Worm (Caenorhabditis elegans) whole organism, mixed stage, embryonic: Measurements from ENCODE around the gene C17A2.4.
A peak's percentile ranks its signal among the peaks of the same experiment; 100 is the strongest.

Source experiments
- M03D4.4 ChIP-seq: sonication (generic microtip); optimal IDR thresholded peaks from 2 replicates; lab custom pipeline; 2017; ENCODE audit warnings: mild to moderate bottlenecking, missing genetic modification characterization, missing compliant biosample characterization
- bed-3 ChIP-seq: fragments of 200-800 bp; sonication (Bioruptor generic); optimal IDR thresholded peaks from 3 replicates; lab custom pipeline; 2018; ENCODE audit warnings: mild to moderate bottlenecking, missing genetic modification characterization, moderate library complexity, missing compliant biosample characterization
- blmp-1 ChIP-seq: fragments of 150-350 bp; optimal IDR thresholded peaks from 2 replicates; lab custom pipeline; 2014; ENCODE audit warnings: missing biosample characterization, missing genetic modification characterization
- ceh-39 ChIP-seq: fragments of 150-350 bp; optimal IDR thresholded peaks from 2 replicates; lab custom pipeline; 2014; ENCODE audit warnings: missing biosample characterization, missing genetic modification characterization
- ceh-43 ChIP-seq: fragments of 200-800 bp; sonication (Bioruptor generic); optimal IDR thresholded peaks from 2 replicates; lab custom pipeline; 2018; ENCODE audit warnings: mild to moderate bottlenecking, missing genetic modification characterization, moderate library complexity, missing compliant biosample characterization
- ceh-83 ChIP-seq: fragments of 200-800 bp; sonication (Bioruptor generic); optimal IDR thresholded peaks from 2 replicates; lab custom pipeline; 2018; ENCODE audit warnings: mild to moderate bottlenecking, missing genetic modification characterization, missing compliant biosample characterization
- ces-1 ChIP-seq: fragments of 150-350 bp; optimal IDR thresholded peaks from 2 replicates; lab custom pipeline; 2014; ENCODE audit warnings: missing biosample characterization, missing genetic modification reagents, missing genetic modification characterization
- drap-1 ChIP-seq: fragments of 200-800 bp; sonication (Bioruptor generic); optimal IDR thresholded peaks from 3 replicates; lab custom pipeline; 2018; ENCODE audit warnings: mild to moderate bottlenecking, missing genetic modification characterization, missing compliant biosample characterization
- elt-1 ChIP-seq: sonication (generic microtip); optimal IDR thresholded peaks from 2 replicates; lab custom pipeline; 2017; ENCODE audit warnings: missing genetic modification characterization, mild to moderate bottlenecking, missing compliant biosample characterization, antibody characterized with exemption, moderate library complexity, borderline replicate concordance; ENCODE audit not compliant: insufficient read depth
- elt-3 ChIP-seq: fragments of 150-350 bp; optimal IDR thresholded peaks from 2 replicates; lab custom pipeline; 2014; ENCODE audit warnings: missing biosample characterization, missing genetic modification characterization
- flh-1 ChIP-seq: fragments of 200-800 bp; sonication (Bioruptor generic); optimal IDR thresholded peaks from 2 replicates; lab custom pipeline; 2018; ENCODE audit warnings: mild to moderate bottlenecking, missing genetic modification characterization, moderate library complexity, missing compliant biosample characterization
- ham-2 ChIP-seq: fragments of 200-800 bp; sonication (Bioruptor generic); optimal IDR thresholded peaks from 2 replicates; lab custom pipeline; 2018; ENCODE audit warnings: mild to moderate bottlenecking, missing genetic modification characterization, missing compliant biosample characterization
- hlh-1 ChIP-seq: fragments of 150-350 bp; optimal IDR thresholded peaks from 2 replicates; lab custom pipeline; 2014; ENCODE audit warnings: missing biosample characterization, missing genetic modification reagents, missing genetic modification characterization
- lin-13 ChIP-seq: fragments of 150-350 bp; optimal IDR thresholded peaks from 2 replicates; lab custom pipeline; 2014; ENCODE audit warnings: missing biosample characterization, missing genetic modification characterization
- lsy-2 ChIP-seq: fragments of 150-350 bp; optimal IDR thresholded peaks from 2 replicates; lab custom pipeline; 2014; ENCODE audit warnings: missing biosample characterization, missing genetic modification characterization
- mab-5 ChIP-seq: fragments of 150-350 bp; optimal IDR thresholded peaks from 2 replicates; lab custom pipeline; 2014; ENCODE audit warnings: missing biosample characterization, missing genetic modification characterization
- mep-1 ChIP-seq: fragments of 150-350 bp; optimal IDR thresholded peaks from 2 replicates; lab custom pipeline; 2017; ENCODE audit warnings: missing biosample characterization, missing genetic modification reagents, missing genetic modification characterization, inconsistent platforms
- mls-2 ChIP-seq: sonication (generic microtip); optimal IDR thresholded peaks from 2 replicates; lab custom pipeline; 2016; ENCODE audit warnings: mild to moderate bottlenecking, missing genetic modification characterization, moderate library complexity, missing compliant biosample characterization
- nhr-12 ChIP-seq: fragments of 150-350 bp; optimal IDR thresholded peaks from 2 replicates; lab custom pipeline; 2014; ENCODE audit warnings: missing biosample characterization, missing genetic modification characterization
- nhr-2 ChIP-seq: fragments of 150-350 bp; optimal IDR thresholded peaks from 2 replicates; lab custom pipeline; 2014; ENCODE audit warnings: missing biosample characterization, missing genetic modification characterization
- nhr-237 ChIP-seq: fragments of 150-350 bp; optimal IDR thresholded peaks from 2 replicates; lab custom pipeline; 2014; ENCODE audit warnings: missing biosample characterization, missing genetic modification characterization
- nhr-28 ChIP-seq: fragments of 150-350 bp; optimal IDR thresholded peaks from 2 replicates; lab custom pipeline; 2014; ENCODE audit warnings: missing biosample characterization, missing genetic modification characterization
- nhr-76 ChIP-seq: sonication (generic microtip); optimal IDR thresholded peaks from 2 replicates; lab custom pipeline; 2017; ENCODE audit warnings: missing biosample characterization, missing genetic modification characterization
- pha-4 ChIP-seq: fragments of 150-350 bp; optimal IDR thresholded peaks from 2 replicates; lab custom pipeline; 2018; ENCODE audit warnings: missing biosample characterization, missing genetic modification reagents, missing genetic modification characterization
- sem-2 ChIP-seq: fragments of 200-800 bp; sonication (Bioruptor generic); optimal IDR thresholded peaks from 2 replicates; lab custom pipeline; 2018; ENCODE audit warnings: mild to moderate bottlenecking, missing genetic modification characterization, missing compliant biosample characterization
- snpc-4 ChIP-seq: fragments of 150-350 bp; optimal IDR thresholded peaks from 2 replicates; lab custom pipeline; 2014; ENCODE audit warnings: missing biosample characterization, missing genetic modification characterization
- sptf-1 ChIP-seq: sonication (generic microtip); optimal IDR thresholded peaks from 2 replicates; lab custom pipeline; 2017; ENCODE audit warnings: mild to moderate bottlenecking, missing genetic modification characterization, moderate library complexity, missing compliant biosample characterization
- tbx-8 ChIP-seq: fragments of 200-800 bp; sonication (Bioruptor generic); optimal IDR thresholded peaks from 2 replicates; lab custom pipeline; 2018; ENCODE audit warnings: mild to moderate bottlenecking, missing genetic modification characterization, moderate library complexity, missing compliant biosample characterization
- unc-120 ChIP-seq: sonication (generic microtip); optimal IDR thresholded peaks from 2 replicates; lab custom pipeline; 2017; ENCODE audit warnings: missing genetic modification characterization, missing compliant biosample characterization; ENCODE audit not compliant: poor library complexity, severe bottlenecking
- unc-62 ChIP-seq: fragments of 150-350 bp; optimal IDR thresholded peaks from 2 replicates; lab custom pipeline; 2014; ENCODE audit warnings: missing biosample characterization, missing genetic modification reagents, missing genetic modification characterization
- zip-8 ChIP-seq: fragments of 150-350 bp; optimal IDR thresholded peaks from 2 replicates; lab custom pipeline; 2014; ENCODE audit warnings: missing biosample characterization, missing genetic modification characterization
- ztf-11 ChIP-seq: fragments of 150-350 bp; optimal IDR thresholded peaks from 2 replicates; lab custom pipeline; 2014; ENCODE audit warnings: missing biosample characterization, missing genetic modification characterization

The C17A2.4 gene

ce11 chrII:3808643-3809042 is 31.0 kb upstream of the C17A2.4 start:
- TF ChIP-seq mep-1 (tag; lab: Kevin White, UChicago) (no peak), lsy-2 (no peak), nhr-28 (tag; lab: Kevin White, UChicago) (no peak), bed-3 (GFP tag; lab: Kevin White, UChicago) (no peak), lin-13 (tag; lab: Kevin White, UChicago) (no peak), snpc-4 (tag; lab: Kevin White, UChicago) (no peak), unc-120 (tag; lab: Kevin White, UChicago) (no peak), nhr-76 (tag; lab: Kevin White, UChicago) (no peak), mls-2 (tag; lab: Kevin White, UChicago) (no peak), nhr-12 (no peak), ceh-39 (tag; lab: Kevin White, UChicago) (no peak), sem-2 (GFP tag; lab: Kevin White, UChicago) (no peak), flh-1 (GFP tag; lab: Kevin White, UChicago) (no peak), mab-5 (tag; lab: Kevin White, UChicago) (no peak), nhr-237 (tag; lab: Kevin White, UChicago) (no peak), ham-2 (GFP tag; lab: Kevin White, UChicago) (no peak), ces-1 (GFP tag; lab: Kevin White, UChicago) (no peak), elt-1 (tag; lab: Kevin White, UChicago) (no peak), ceh-43 (GFP tag; lab: Kevin White, UChicago) (no peak), nhr-2 (no peak)

DNA sequence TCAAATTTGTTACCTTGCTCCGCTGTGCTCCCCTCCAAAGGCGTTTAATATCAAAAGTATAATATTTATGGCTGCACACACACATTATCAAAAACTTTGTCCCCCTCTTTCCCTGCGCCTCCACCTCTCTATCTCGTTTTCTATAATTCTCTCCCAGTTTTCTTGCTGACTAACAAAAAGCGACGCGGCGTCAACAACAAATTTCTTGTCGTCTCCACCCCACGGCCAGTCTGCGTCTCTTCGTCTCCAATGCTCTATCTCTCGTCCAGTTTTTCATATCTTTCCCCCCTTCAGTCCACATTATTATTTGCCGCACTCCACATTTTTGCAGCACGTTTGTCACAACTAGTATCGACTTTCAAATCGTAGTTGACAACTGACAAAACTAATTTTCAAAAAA is 29.1 kb upstream of the C17A2.4 start:
- TF ChIP-seq ces-1 (GFP tag; lab: Kevin White, UChicago) (peak; percentile 7), hlh-1 (tag; lab: Kevin White, UChicago) (no peak), zip-8 (tag; lab: Kevin White, UChicago) (no peak), nhr-28 (tag; lab: Kevin White, UChicago) (no peak), ceh-83 (GFP tag; lab: Kevin White, UChicago) (no peak), ztf-11 (no peak), blmp-1 (tag; lab: Kevin White, UChicago) (no peak), lsy-2 (no peak), unc-62 (peak; percentile 38), pha-4 (peak; percentile 17), mab-5 (tag; lab: Kevin White, UChicago) (no peak), elt-1 (tag; lab: Kevin White, UChicago) (no peak), unc-120 (tag; lab: Kevin White, UChicago) (no peak), sptf-1 (tag; lab: Kevin White, UChicago) (no peak)
- TF ChIP-seq, all 35 proteins: peak for 3

DNA sequence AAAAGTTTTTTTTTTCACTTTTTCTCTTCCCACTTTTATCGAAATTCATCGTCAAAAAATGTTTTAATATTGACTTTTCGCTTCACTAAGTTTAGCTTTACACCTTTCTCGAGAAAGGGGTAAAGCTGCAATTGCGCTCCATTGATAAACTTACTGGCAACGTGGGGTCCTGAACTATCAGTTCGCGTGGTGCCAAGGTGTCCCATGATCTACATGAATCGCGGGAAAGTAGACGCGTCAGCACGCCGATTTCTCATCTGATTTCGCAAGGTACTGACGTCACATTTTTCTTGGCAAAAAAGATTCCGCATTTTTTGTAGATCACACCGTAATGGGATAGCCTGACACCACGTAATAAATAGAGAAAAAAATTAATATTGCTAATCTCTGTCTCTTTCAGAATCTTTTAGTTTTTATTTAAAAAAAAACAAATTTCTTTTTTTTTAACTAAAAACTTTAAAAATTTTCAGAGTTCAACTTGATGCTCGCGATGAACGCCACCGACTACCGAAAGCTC is 27.8 kb upstream of the C17A2.4 start, which contains the start of gene lido-15:
Gene lido-15 (plus strand): TSS at position 467 of the 517 bp plus-strand sequence.
- TF ChIP-seq nhr-12 (no peak), hlh-1 (tag; lab: Kevin White, UChicago) (no peak), ztf-11 (no peak), sptf-1 (tag; lab: Kevin White, UChicago) (no peak), zip-8 (tag; lab: Kevin White, UChicago) (no peak), ceh-43 (GFP tag; lab: Kevin White, UChicago) (no peak), M03D4.4 (tag; lab: Kevin White, UChicago) (no peak), tbx-8 (no peak), sem-2 (GFP tag; lab: Kevin White, UChicago) (no peak), mls-2 (tag; lab: Kevin White, UChicago) (no peak), unc-120 (tag; lab: Kevin White, UChicago) (no peak), ceh-83 (GFP tag; lab: Kevin White, UChicago) (no peak), ham-2 (GFP tag; lab: Kevin White, UChicago) (no peak), elt-3 (tag; lab: Kevin White, UChicago) (no peak), mep-1 (tag; lab: Kevin White, UChicago) (no peak), mab-5 (tag; lab: Kevin White, UChicago) (no peak), drap-1 (no peak), nhr-28 (tag; lab: Kevin White, UChicago) (no peak)
- TF ChIP-seq, all 35 proteins: peak for 0
